Worm (Caenorhabditis elegans): ENCODE results near the gene clec-191.
A peak's percentile ranks its signal among the peaks of the same experiment; 100 is the strongest.
"Not testable (repeated sequence)": the region's sequence is repeated elsewhere in the genome, so short reads cannot be mapped to it uniquely, and the experiment has no call there.

clec-191 gene

DNA sequence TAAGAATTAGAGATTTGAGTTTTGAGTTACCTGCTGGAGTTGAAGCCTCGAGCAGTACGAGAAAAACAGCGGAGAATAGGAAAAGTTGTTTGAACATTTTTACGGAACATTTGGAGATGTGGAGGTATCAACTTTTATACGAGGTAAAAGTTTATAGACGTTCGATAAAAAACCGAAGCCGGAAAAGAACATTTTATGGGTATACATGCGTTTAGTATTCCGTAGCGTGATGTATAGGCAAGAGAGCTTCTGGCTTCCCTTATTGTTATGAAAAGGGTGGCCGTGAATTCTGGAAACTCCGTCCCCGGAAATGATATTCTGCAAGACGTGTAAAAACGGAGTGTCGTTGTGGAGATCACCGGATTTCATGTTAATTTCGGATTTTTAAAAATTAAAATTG lies 39.9 kb upstream of the clec-191 start, which contains the start of gene K03D3.5:
Gene K03D3.5, minus strand, starts transcription at position 101 of the 400 bp plus-strand sequence.
- TF ChIP-seq nhr-23 (tag; optimal IDR thresholded peaks at IDR 0.05) (no peak), mdl-1 (tag; optimal IDR thresholded peaks at IDR 0.05) (no peak), fkh-10 (GFP tag; optimal IDR thresholded peaks at IDR 0.05) (no peak), nhr-28 (tag; optimal IDR thresholded peaks at IDR 0.05) (no peak), ceh-82 (tag; optimal IDR thresholded peaks at IDR 0.05) (no peak), nfya-1 (tag; optimal IDR thresholded peaks at IDR 0.05; ENCODE audit: insufficient read depth) (no peak), egl-27 (tag; optimal IDR thresholded peaks at IDR 0.05) (no peak), elt-2 (tag; optimal IDR thresholded peaks at IDR 0.05) (no peak), pha-4 (tag; optimal IDR thresholded peaks at IDR 0.05) (no peak), daf-12 (tag; optimal IDR thresholded peaks at IDR 0.05) (no peak), mml-1 (tag; optimal IDR thresholded peaks at IDR 0.05) (no peak), nhr-76 (tag; optimal IDR thresholded peaks at IDR 0.05) (no peak)

DNA sequence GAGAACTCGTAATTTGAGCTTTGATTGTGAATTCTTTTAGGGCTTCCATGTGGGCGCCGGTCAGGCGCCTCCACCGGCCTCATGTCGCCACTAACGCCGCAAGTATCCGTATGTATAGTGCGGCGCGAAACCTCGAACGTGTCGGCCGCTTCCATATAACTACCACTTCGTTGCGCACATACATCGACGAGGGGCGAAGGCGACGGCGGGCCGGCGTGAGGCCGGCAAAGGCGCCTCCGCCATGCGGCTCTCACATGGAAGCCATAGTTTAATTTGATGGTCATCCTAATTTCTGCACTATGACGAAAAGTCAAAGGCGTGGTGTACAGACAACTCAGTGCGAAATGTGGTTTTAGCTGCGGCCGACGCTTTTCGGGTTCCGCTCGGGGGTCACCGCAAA lies 29.6 kb upstream of the clec-191 start:
- no peak for TF ChIP-seq nhr-12 (tag; optimal IDR thresholded peaks at IDR 0.05)
- TF ChIP-seq fkh-10 (GFP tag; optimal IDR thresholded peaks at IDR 0.05) = no peak
- no peak for TF ChIP-seq fkh-2 (tag; optimal IDR thresholded peaks at IDR 0.05)
- TF ChIP-seq egl-5 (tag; optimal IDR thresholded peaks at IDR 0.05) = no peak
- no peak for TF ChIP-seq daf-12 (tag; optimal IDR thresholded peaks at IDR 0.05)
- no peak for TF ChIP-seq nhr-28 (tag; optimal IDR thresholded peaks at IDR 0.05)
- no peak for TF ChIP-seq ZK546.5 (tag; optimal IDR thresholded peaks at IDR 0.05)
- no peak for TF ChIP-seq tbx-2 (tag; optimal IDR thresholded peaks at IDR 0.05)
- no peak for TF ChIP-seq jun-1 (tag; optimal IDR thresholded peaks at IDR 0.05)
- no peak for TF ChIP-seq zag-1 (tag; optimal IDR thresholded peaks at IDR 0.05)
- no peak for TF ChIP-seq elt-2 (tag; optimal IDR thresholded peaks at IDR 0.05)

- TF ChIP-seq tbx-2, nhr-25, eor-1 (tag; optimal IDR thresholded peaks at IDR 0.05): not testable (repeated sequence)
Measured at ce11 chrIV:16307925-16308324, 27.4 kb upstream of the clec-191 start, which contains the start of gene rac-2. TSS of gene rac-2 (plus strand) at chrIV:16308225.

DNA sequence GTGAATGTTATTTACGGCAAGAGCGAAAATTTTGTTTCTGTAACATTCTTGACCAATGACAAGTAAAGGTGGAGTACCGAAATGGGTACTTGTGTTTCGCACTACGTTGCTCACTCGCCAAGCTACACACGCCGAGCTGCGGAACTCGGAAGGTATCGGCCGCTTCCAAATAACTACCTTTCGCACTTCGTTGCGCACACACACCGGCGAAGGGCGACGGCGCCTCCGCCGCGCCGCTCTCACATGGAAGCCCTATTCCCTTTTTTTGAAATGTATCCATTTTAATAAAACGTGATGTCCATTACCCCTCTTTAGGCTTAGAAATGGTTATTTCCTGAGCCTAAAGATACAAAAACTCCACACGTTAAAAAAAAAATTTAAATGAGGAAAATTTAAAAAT lies 26.4 kb upstream of the clec-191 start:
- TF ChIP-seq ceh-9 (tag; optimal IDR thresholded peaks at IDR 0.05) = no peak
- TF ChIP-seq daf-12 (tag; optimal IDR thresholded peaks at IDR 0.05) = no peak
- no peak for TF ChIP-seq nhr-237 (tag; optimal IDR thresholded peaks at IDR 0.05)
- TF ChIP-seq snpc-4 (tag; optimal IDR thresholded peaks at IDR 0.05) = no peak
- TF ChIP-seq ama-1 (optimal IDR thresholded peaks at IDR 0.05) = no peak
- no peak for TF ChIP-seq nhr-76 (tag; optimal IDR thresholded peaks at IDR 0.05)
- TF ChIP-seq ceh-16 (tag; optimal IDR thresholded peaks at IDR 0.05) = no peak
- no peak for TF ChIP-seq egl-27 (tag; optimal IDR thresholded peaks at IDR 0.05)
- no peak for TF ChIP-seq ceh-82 (tag; optimal IDR thresholded peaks at IDR 0.05)

DNA sequence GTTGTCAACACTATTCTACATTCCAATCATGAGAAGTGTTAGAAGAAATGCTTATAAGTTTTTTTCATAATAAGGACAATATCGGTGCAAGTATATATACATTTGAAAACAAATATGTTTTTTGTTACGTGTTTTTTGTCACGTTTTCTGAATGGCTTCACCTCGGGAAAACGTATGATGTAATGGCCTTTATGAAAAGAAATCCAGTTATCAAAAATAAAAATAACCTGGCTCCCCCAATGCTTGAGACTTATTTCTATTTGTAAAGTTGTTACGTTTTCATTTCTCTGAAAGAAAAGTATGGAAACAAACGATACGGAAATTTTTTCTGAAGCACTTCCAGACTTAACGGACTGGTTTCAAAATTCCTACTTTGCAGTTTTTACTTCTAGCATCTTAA lies 18.3 kb upstream of the clec-191 start, which contains the start of gene srz-72:
Gene srz-72, plus strand, starts transcription at position 301 of the 400 bp plus-strand sequence.
- no peak for TF ChIP-seq unc-39 (tag; optimal IDR thresholded peaks at IDR 0.05)

ce11 chrIV:16293889-16294288 lies 13.4 kb upstream of the clec-191 start:
- TF ChIP-seq nhr-67 (tag; optimal IDR thresholded peaks at IDR 0.05) (no peak), elt-2 (tag; optimal IDR thresholded peaks at IDR 0.05) (peak; percentile 68)

DNA sequence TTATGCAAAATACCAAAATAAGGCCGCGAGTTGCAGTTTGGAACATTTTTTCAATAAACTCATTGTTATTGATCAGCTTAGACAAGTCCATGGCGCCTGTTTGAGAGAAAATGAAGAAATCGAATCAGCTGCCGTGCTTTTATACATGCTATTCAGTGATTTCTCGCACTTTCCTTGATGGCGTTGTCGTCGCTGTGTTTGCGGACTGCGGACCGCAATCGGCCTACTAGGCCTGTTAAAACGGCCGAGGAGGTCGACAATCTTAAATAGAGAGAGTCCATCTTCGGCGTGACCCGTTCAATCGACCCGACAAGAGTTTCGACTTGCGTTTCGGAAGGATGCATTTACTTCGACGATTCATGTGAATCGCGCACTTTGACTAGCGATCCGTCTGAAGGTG lies 10.2 kb upstream of the clec-191 start, which contains the start of gene srz-75:
Gene srz-75, minus strand, starts transcription at position 101 of the 400 bp plus-strand sequence.
- TF ChIP-seq nhr-67 (tag; optimal IDR thresholded peaks at IDR 0.05) (no peak), lsy-12 (tag; optimal IDR thresholded peaks at IDR 0.05) (no peak), ZK546.5 (tag; optimal IDR thresholded peaks at IDR 0.05) (no peak), tbx-2 (tag; optimal IDR thresholded peaks at IDR 0.05) (no peak), daf-12 (tag; optimal IDR thresholded peaks at IDR 0.05) (no peak), ztf-4 (tag; optimal IDR thresholded peaks at IDR 0.05) (no peak), nhr-76 (tag; optimal IDR thresholded peaks at IDR 0.05) (no peak), fkh-2 (tag; optimal IDR thresholded peaks at IDR 0.05) (no peak), ceh-28 (tag; optimal IDR thresholded peaks at IDR 0.05) (no peak), mdl-1 (tag; optimal IDR thresholded peaks at IDR 0.05) (no peak), nhr-237 (tag; optimal IDR thresholded peaks at IDR 0.05) (no peak), lin-15B (tag; optimal IDR thresholded peaks at IDR 0.05) (no peak), fos-1 (tag; optimal IDR thresholded peaks at IDR 0.05) (no peak), jun-1 (tag; optimal IDR thresholded peaks at IDR 0.05) (no peak), pha-4 (tag; optimal IDR thresholded peaks at IDR 0.05) (no peak)

All from whole organism, L3 larva.